Worm (Caenorhabditis elegans): ENCODE measurements around the gene mig-32.

The mig-32 gene

DNA sequence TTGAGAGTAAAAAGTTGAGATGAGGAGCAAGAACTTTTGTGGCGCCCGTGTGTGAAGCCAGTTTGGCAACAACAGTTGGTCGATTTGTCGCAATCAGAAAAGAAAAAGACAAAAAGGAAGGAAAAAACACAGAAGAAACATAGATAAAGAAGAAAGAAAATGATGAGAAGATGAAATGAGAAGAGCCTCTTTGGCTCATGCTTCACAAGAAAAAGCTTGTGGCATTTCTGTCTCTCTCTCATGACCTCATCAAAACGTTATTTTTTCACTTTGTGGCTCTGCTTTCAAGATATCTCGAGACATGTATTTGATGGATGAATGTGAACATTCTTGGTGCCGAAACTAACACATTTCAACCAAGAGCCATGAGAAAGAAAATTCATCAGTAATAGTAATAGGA is 21.0 kb upstream of the mig-32 start:
- TF ChIP-seq unc-62 (GFP tag; optimal IDR thresholded peaks at IDR 0.05), result no peak

DNA sequence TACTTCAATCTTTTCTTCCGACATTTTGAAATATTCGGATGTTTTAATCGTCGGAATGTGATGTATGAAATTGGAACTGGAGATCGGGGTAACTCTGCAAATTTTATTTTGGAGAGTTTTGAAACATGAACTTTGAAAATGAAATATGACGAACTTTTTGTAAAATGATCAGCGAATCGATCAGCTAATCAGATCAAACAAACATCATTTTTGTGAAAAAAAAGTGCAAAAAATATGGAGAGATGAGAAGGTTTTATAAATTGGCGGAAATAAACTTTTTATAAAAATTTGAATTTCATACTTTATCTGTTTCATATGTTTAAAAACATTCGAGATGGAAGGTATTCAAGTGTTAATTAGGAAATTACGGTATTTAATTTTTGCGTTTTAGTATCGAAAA is 19.5 kb upstream of the mig-32 start, which contains the start of gene dlc-2:
dlc-2 (minus strand) TSS at position 101 of the 400 bp plus-strand sequence.
- TF ChIP-seq unc-62 (GFP tag; optimal IDR thresholded peaks at IDR 0.05), result no peak

DNA sequence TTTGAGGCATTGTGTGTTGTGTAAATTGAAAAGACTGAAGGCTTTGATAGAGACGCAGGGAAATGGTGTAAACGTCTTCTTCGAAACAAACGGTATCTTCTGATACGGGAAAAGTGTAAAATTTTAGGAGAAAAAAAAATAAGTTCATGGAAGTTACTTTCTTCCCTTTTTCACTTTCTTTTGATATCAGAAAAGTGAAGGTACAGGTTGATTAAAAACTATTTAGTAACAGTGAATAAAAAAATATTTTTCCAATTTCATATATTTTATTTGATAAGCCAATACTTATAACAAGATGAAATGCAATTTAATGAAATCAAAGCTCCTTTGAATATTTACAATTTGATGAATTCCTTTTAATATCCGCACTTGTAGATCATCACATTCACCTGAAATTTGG is 18.3 kb upstream of the mig-32 start, which contains the start of gene col-129:
col-129 (minus strand) TSS at position 101 of the 400 bp plus-strand sequence.
- TF ChIP-seq unc-62 (GFP tag; optimal IDR thresholded peaks at IDR 0.05), result no peak

- TF ChIP-seq unc-62 (GFP tag; optimal IDR thresholded peaks at IDR 0.05), result no peak
These were observed 17.7 kb upstream of the mig-32 start for ce11 chrIV:12109743-12110142.

ce11 chrIV:12108984-12109657 is 17.1 kb upstream of the mig-32 start:
- no peak for TF ChIP-seq unc-62 (GFP tag; optimal IDR thresholded peaks at IDR 0.05)

DNA sequence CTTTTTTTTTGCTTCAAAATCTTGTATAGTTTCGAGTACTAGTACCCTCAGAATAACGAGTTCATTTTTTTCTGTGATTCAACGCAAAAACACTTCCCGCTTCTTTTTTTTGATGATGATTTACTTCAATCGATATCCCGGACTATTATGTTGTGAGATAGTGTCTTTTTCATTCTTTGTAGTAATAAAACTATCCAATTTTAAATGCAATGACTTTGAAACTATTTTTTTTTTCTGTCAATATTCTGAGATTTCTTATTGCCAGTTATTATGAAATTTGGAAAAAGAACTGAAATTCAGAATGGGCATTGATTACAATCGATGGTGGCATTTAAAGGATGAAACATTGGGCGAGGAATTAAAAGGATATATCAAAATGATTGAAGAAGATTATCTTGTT is 13.5 kb upstream of the mig-32 start, which contains the start of gene M18.3:
M18.3 (plus strand) TSS at position 301 of the 400 bp plus-strand sequence.
- no peak for TF ChIP-seq unc-62 (GFP tag; optimal IDR thresholded peaks at IDR 0.05)

- TF ChIP-seq unc-62 (GFP tag; optimal IDR thresholded peaks at IDR 0.05), result no peak
These were observed 4.5 kb upstream of the mig-32 start, which contains the start of gene mon-2 for ce11 chrIV:12096479-12096878. Gene mon-2 (plus strand): TSS chrIV:12096779.

- TF ChIP-seq unc-62 (GFP tag; optimal IDR thresholded peaks at IDR 0.05), result no peak
These were observed 1.8 kb upstream of the mig-32 start, which contains the start of gene F11A10.5 for ce11 chrIV:12093819-12094218. Gene F11A10.5 (plus strand): TSS chrIV:12094119.

ce11 chrIV:12093384-12093783 is 1.4 kb upstream of the mig-32 start, which contains the start of gene cpsf-4:
Gene cpsf-4 (minus strand): TSS chrIV:12093445.
- TF ChIP-seq unc-62 (GFP tag; optimal IDR thresholded peaks at IDR 0.05), result no peak

ce11 chrIV:12089551-12089950 is 2.5 kb downstream of the mig-32 start, which contains the start of gene F11A10.6:
Gene F11A10.6 (minus strand): TSS chrIV:12089651.
- no peak for TF ChIP-seq unc-62 (GFP tag; optimal IDR thresholded peaks at IDR 0.05)

ce11 chrIV:12088898-12089297 is 3.1 kb downstream of the mig-32 start:
- no peak for TF ChIP-seq unc-62 (GFP tag; optimal IDR thresholded peaks at IDR 0.05)

ce11 chrIV:12086498-12086897 is 5.5 kb downstream of the mig-32 start:
- TF ChIP-seq unc-62 (GFP tag; optimal IDR thresholded peaks at IDR 0.05), result no peak

DNA sequence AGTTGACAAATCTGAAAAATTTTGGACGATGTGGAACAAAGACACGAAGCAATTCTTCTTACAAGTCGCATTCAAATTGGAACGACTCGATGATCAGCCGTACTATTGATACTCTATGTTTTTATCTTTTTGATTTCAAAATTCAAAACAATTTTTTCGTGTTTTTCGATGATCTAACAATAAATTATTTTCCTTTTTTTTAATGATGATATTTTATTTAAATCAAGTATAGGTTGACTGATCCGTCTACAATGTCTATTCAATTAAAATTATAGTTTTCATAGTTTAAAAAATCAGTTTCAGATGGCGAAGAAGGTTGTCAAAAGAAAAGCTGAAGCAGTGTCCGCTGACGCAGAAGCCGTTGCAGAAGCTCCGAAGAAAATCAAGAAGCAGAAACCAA is 6.9 kb downstream of the mig-32 start, which contains the start of gene rbm-34:
rbm-34 (plus strand) TSS at position 301 of the 400 bp plus-strand sequence.
- TF ChIP-seq unc-62 (GFP tag; optimal IDR thresholded peaks at IDR 0.05), result no peak

- no peak for TF ChIP-seq unc-62 (GFP tag; optimal IDR thresholded peaks at IDR 0.05)
These were observed 7.4 kb downstream of the mig-32 start for ce11 chrIV:12084587-12084986.

ce11 chrIV:12084178-12084577 is 7.8 kb downstream of the mig-32 start, which contains the start of gene repo-1:
Gene repo-1 (plus strand): TSS chrIV:12084478.
- TF ChIP-seq unc-62 (GFP tag; optimal IDR thresholded peaks at IDR 0.05), result no peak

- no peak for TF ChIP-seq unc-62 (GFP tag; optimal IDR thresholded peaks at IDR 0.05)
These were observed 11.2 kb downstream of the mig-32 start for ce11 chrIV:12080807-12081206.

ce11 chrIV:12078907-12079523 is 13.0 kb downstream of the mig-32 start, which contains the start of gene lex-1:
Gene lex-1 (plus strand): TSS chrIV:12079473.
- no peak for TF ChIP-seq unc-62 (GFP tag; optimal IDR thresholded peaks at IDR 0.05)
